Fruit fly (Drosophila melanogaster) whole organism, prepupa: ENCODE results near the gene Polr1D.

Source experiments
- CG10631 ChIP-seq: fragments of 200-800 bp; sonication (Bioruptor generic); optimal IDR thresholded peaks from 2 replicates; lab custom pipeline; 2016; ENCODE audit warnings: missing biosample characterization, missing genetic modification characterization
- CG6854 ChIP-seq: fragments of 200-800 bp; sonication (Bioruptor generic); optimal IDR thresholded peaks from 2 replicates; lab custom pipeline; 2017; ENCODE audit warnings: missing biosample characterization, mild to moderate bottlenecking, missing genetic modification characterization
- Met ChIP-seq: fragments of 200-800 bp; sonication (Bioruptor generic); optimal IDR thresholded peaks from 3 replicates; lab custom pipeline; 2016; ENCODE audit warnings: missing biosample characterization, missing genetic modification characterization
- esn ChIP-seq: fragments of 200-800 bp; sonication (Bioruptor generic); optimal IDR thresholded peaks from 2 replicates; lab custom pipeline; 2016; ENCODE audit warnings: missing biosample characterization, mild to moderate bottlenecking, missing genetic modification characterization, moderate library complexity
- fd85E ChIP-seq: fragments of 200-800 bp; sonication (Bioruptor generic); optimal IDR thresholded peaks from 3 replicates; lab custom pipeline; 2016; ENCODE audit warnings: missing biosample characterization, missing genetic modification characterization
- fkh ChIP-seq: fragments of 200-800 bp; sonication (Bioruptor generic); optimal IDR thresholded peaks from 3 replicates; lab custom pipeline; 2017; ENCODE audit warnings: missing biosample characterization, mild to moderate bottlenecking, missing genetic modification characterization, moderate library complexity
- ss ChIP-seq, 2 experiments: fragments of 200-800 bp; sonication (Bioruptor generic); optimal IDR thresholded peaks; 2 replicates in 1 of 2; 3 replicates in 1 of 2; lab custom pipeline; 2017 to 2018; ENCODE audit warnings: mild to moderate bottlenecking in 2 of 2, missing biosample characterization in 2 of 2, missing genetic modification characterization in 2 of 2, moderate library complexity in 1 of 2

DNA sequence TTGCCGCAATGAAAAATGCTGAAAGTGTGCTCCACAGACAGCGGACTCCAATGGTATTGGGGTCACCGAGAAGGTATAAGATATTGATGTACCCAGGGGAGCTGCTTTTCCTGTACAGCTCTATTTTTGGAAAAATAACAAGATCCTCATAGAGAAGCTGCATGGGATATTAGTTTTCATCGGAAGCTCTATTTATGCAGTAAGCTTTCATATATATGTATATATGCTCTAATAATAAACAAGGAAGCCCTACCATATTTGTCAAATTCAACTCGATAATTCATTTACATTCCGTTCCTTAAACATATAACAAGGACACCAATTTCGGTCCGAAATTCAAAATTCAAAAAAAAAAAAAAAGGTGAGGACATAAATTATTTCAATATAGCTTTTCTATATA, 33.3 kb downstream of the Polr1D start, which contains the start of the genes CG17344 and CG43731:
- TF ChIP-seq Met (GFP tag; lab: Kevin White, UChicago) (no peak), CG10631 (GFP tag; lab: Kevin White, UChicago) (no peak), CG6854 (no peak), fkh (GFP tag; lab: Kevin White, UChicago) (no peak), esn (no peak), fd85E (no peak), ss (GFP tag; optimal IDR thresholded peaks at IDR 0.05; lab: Kevin White, UChicago) (no peak)
